Fruit fly (Drosophila melanogaster) Kc167 (cell line): ENCODE results near the gene Tcs3.

Experiments
- Myc ChIP-seq: fragments of >200 bp; optimal IDR thresholded peaks from 2 replicates; lab custom pipeline; 2017; ENCODE audit warnings: missing external identifiers
- Sin3A ChIP-seq: fragments of >200 bp; optimal IDR thresholded peaks from 2 replicates; lab custom pipeline; 2018; ENCODE audit warnings: missing external identifiers
- h ChIP-seq: fragments of >200 bp; optimal IDR thresholded peaks from 3 replicates; lab custom pipeline; 2018; ENCODE audit warnings: missing external identifiers
- insv ChIP-seq: fragments of >200 bp; optimal IDR thresholded peaks from 3 replicates; lab custom pipeline; 2018; ENCODE audit warnings: missing external identifiers
- psq ChIP-seq: fragments of >200 bp; optimal IDR thresholded peaks from 2 replicates; lab custom pipeline; 2017; ENCODE audit warnings: missing external identifiers
- ttk ChIP-seq: sonication (Bioruptor generic); optimal IDR thresholded peaks from 2 replicates; lab custom pipeline; 2017; ENCODE audit warnings: missing external identifiers

- TF ChIP-seq Myc (lab: Kevin White, UChicago) (no peak), h (lab: Kevin White, UChicago) (no peak), ttk (lab: Kevin White, UChicago) (no peak), psq (lab: Kevin White, UChicago) (no peak), Sin3A (lab: Kevin White, UChicago) (no peak), insv (no peak)
Measured at dm6 chr3L:16354197-16354596, 2.4 kb downstream of the Tcs3 start, which contains the start of gene Pdh.
